Fruit fly (Drosophila melanogaster): Measurements from ENCODE around the gene Obp73a.

- TF ChIP-seq psq (optimal IDR thresholded peaks at IDR 0.05) (no peak), Sin3A (optimal IDR thresholded peaks at IDR 0.05) (no peak), h (optimal IDR thresholded peaks at IDR 0.05) (no peak), ttk (optimal IDR thresholded peaks at IDR 0.05) (no peak), insv (optimal IDR thresholded peaks at IDR 0.05) (no peak)
Measured at dm6 chr3L:16974645-16975151, 30.5 kb downstream of the Obp73a start.

Data from Kc167 (cell line).